Worm (Caenorhabditis elegans) whole organism, L4/young adult: Measurements from ENCODE around the gene Y53G8AR.9.

Experiments
- W03F9.2 ChIP-seq: fragments of 150-350 bp; optimal IDR thresholded peaks from 2 replicates; lab custom pipeline; 2014; ENCODE audit warnings: missing biosample characterization, missing genetic modification characterization
- dao-5 ChIP-seq: sonication (generic microtip); optimal IDR thresholded peaks from 2 replicates; lab custom pipeline; 2016; ENCODE audit warnings: missing genotype, missing genetic modification characterization, moderate library complexity, missing compliant biosample characterization
- him-1 ChIP-seq: sonication (generic microtip); optimal IDR thresholded peaks from 2 replicates; lab custom pipeline; 2016; ENCODE audit warnings: missing genotype, missing genetic modification reagents, missing genetic modification characterization, missing compliant biosample characterization

Y53G8AR.9 gene

ce11 chrIII:3331767-3332166 is 10.7 kb upstream of the Y53G8AR.9 start:
- no peak for TF ChIP-seq W03F9.2 (tag; lab: Kevin White, UChicago)
- TF ChIP-seq dao-5 (tag; lab: Kevin White, UChicago) = no peak
- TF ChIP-seq him-1 (tag; lab: Kevin White, UChicago) = no peak

ce11 chrIII:3329467-3329866 is 8.4 kb upstream of the Y53G8AR.9 start:
- no peak for TF ChIP-seq him-1 (tag; lab: Kevin White, UChicago)
- TF ChIP-seq W03F9.2 (tag; lab: Kevin White, UChicago) = no peak
- TF ChIP-seq dao-5 (tag; lab: Kevin White, UChicago) = no peak

- TF ChIP-seq him-1 (tag; lab: Kevin White, UChicago) (no peak), W03F9.2 (tag; lab: Kevin White, UChicago) (peak; percentile 24)
These were observed 2.9 kb upstream of the Y53G8AR.9 start for ce11 chrIII:3323906-3324305.

ce11 chrIII:3322317-3323010 is 1.4 kb upstream of the Y53G8AR.9 start, which contains the start of gene phf-15:
Gene phf-15, plus strand, starts transcription at chrIII:3322853.
- no peak for TF ChIP-seq dao-5 (tag; lab: Kevin White, UChicago)
- TF ChIP-seq him-1 (tag; lab: Kevin White, UChicago) = no peak
- no peak for TF ChIP-seq W03F9.2 (tag; lab: Kevin White, UChicago)

- no peak for TF ChIP-seq W03F9.2 (tag; lab: Kevin White, UChicago)
- no peak for TF ChIP-seq dao-5 (tag; lab: Kevin White, UChicago)
- no peak for TF ChIP-seq him-1 (tag; lab: Kevin White, UChicago)
These were observed 3.2 kb downstream of the Y53G8AR.9 start for ce11 chrIII:3317887-3318286.

- TF ChIP-seq W03F9.2 (tag; lab: Kevin White, UChicago) (no peak), dao-5 (tag; lab: Kevin White, UChicago) (no peak), him-1 (tag; lab: Kevin White, UChicago) (no peak)
These were observed 8.9 kb downstream of the Y53G8AR.9 start for ce11 chrIII:3312111-3312510.

ce11 chrIII:3311607-3312006 is 9.4 kb downstream of the Y53G8AR.9 start:
- TF ChIP-seq dao-5 (tag; lab: Kevin White, UChicago) (no peak), W03F9.2 (tag; lab: Kevin White, UChicago) (no peak), him-1 (tag; lab: Kevin White, UChicago) (no peak)

ce11 chrIII:3310876-3311597 is 10.0 kb downstream of the Y53G8AR.9 start, which contains the start of gene ral-1:
Gene ral-1, plus strand, starts transcription at chrIII:3311310.
- TF ChIP-seq dao-5 (tag; lab: Kevin White, UChicago) = no peak

ce11 chrIII:3309700-3310099 is 11.3 kb downstream of the Y53G8AR.9 start:
- TF ChIP-seq him-1 (tag; lab: Kevin White, UChicago) = no peak
- no peak for TF ChIP-seq W03F9.2 (tag; lab: Kevin White, UChicago)
- no peak for TF ChIP-seq dao-5 (tag; lab: Kevin White, UChicago)

ce11 chrIII:3308940-3309339 is 12.1 kb downstream of the Y53G8AR.9 start:
- TF ChIP-seq W03F9.2 (tag; lab: Kevin White, UChicago) (no peak), dao-5 (tag; lab: Kevin White, UChicago) (no peak), him-1 (tag; lab: Kevin White, UChicago) (no peak)

ce11 chrIII:3307379-3307778 is 13.7 kb downstream of the Y53G8AR.9 start:
- TF ChIP-seq dao-5 (tag; lab: Kevin White, UChicago) (no peak), him-1 (tag; lab: Kevin White, UChicago) (no peak), W03F9.2 (tag; lab: Kevin White, UChicago) (no peak)

- TF ChIP-seq dao-5 (tag; lab: Kevin White, UChicago) = no peak
- no peak for TF ChIP-seq W03F9.2 (tag; lab: Kevin White, UChicago)
- TF ChIP-seq him-1 (tag; lab: Kevin White, UChicago) = no peak
These were observed 14.7 kb downstream of the Y53G8AR.9 start for ce11 chrIII:3306322-3306721.

ce11 chrIII:3304554-3304953 is 16.5 kb downstream of the Y53G8AR.9 start:
- TF ChIP-seq dao-5 (tag; lab: Kevin White, UChicago) = no peak
- no peak for TF ChIP-seq W03F9.2 (tag; lab: Kevin White, UChicago)
- TF ChIP-seq him-1 (tag; lab: Kevin White, UChicago) = no peak

ce11 chrIII:3297151-3297550 is 23.9 kb downstream of the Y53G8AR.9 start, which contains the start of gene Y53G8AR.5:
Gene Y53G8AR.5, plus strand, starts transcription at chrIII:3297451.
- no peak for TF ChIP-seq him-1 (tag; lab: Kevin White, UChicago)
- TF ChIP-seq dao-5 (tag; lab: Kevin White, UChicago) = no peak
- no peak for TF ChIP-seq W03F9.2 (tag; lab: Kevin White, UChicago)
